Fruit fly (Drosophila melanogaster): ENCODE results near the gene sens.

sens gene

dm6 chr3L:13400872-13401418 is at the start of gene sens:
TSS of gene sens (minus strand) at chr3L:13401125.
- TF ChIP-seq insv (optimal IDR thresholded peaks at IDR 0.05) (no peak), ttk (optimal IDR thresholded peaks at IDR 0.05) (no peak), Sin3A (optimal IDR thresholded peaks at IDR 0.05) (no peak), h (optimal IDR thresholded peaks at IDR 0.05) (no peak), Myc (optimal IDR thresholded peaks at IDR 0.05) (no peak), psq (optimal IDR thresholded peaks at IDR 0.05) (no peak)

dm6 chr3L:13450177-13450793 is 49.4 kb upstream of the sens start, which contains the start of the genes JMJD7 and CG10738:
TSS of gene JMJD7 (minus strand) at chr3L:13450283.
TSS of gene CG10738 (plus strand) at chr3L:13450770.
- TF ChIP-seq insv (optimal IDR thresholded peaks at IDR 0.05): no peak
- no peak for TF ChIP-seq Sin3A (optimal IDR thresholded peaks at IDR 0.05)
- no peak for TF ChIP-seq Myc (optimal IDR thresholded peaks at IDR 0.05)
- no peak for TF ChIP-seq h (optimal IDR thresholded peaks at IDR 0.05)
- no peak for TF ChIP-seq psq (optimal IDR thresholded peaks at IDR 0.05)
- no peak for TF ChIP-seq ttk (optimal IDR thresholded peaks at IDR 0.05)

dm6 chr3L:13442400-13442799 is 41.5 kb upstream of the sens start, which contains the start of gene cmb:
TSS of gene cmb (plus strand) at chr3L:13442594.
- TF ChIP-seq Sin3A (optimal IDR thresholded peaks at IDR 0.05) (no peak), psq (optimal IDR thresholded peaks at IDR 0.05) (no peak), Myc (optimal IDR thresholded peaks at IDR 0.05) (no peak), insv (optimal IDR thresholded peaks at IDR 0.05) (no peak), ttk (optimal IDR thresholded peaks at IDR 0.05) (no peak), h (optimal IDR thresholded peaks at IDR 0.05) (no peak)

dm6 chr3L:13440370-13440960 is 39.5 kb upstream of the sens start, which contains the start of the genes CG10140 and CG14109:
TSS of gene CG10140 (minus strand) at chr3L:13440470.
TSS of gene CG14109 (plus strand) at chr3L:13440910.
- no peak for TF ChIP-seq h (optimal IDR thresholded peaks at IDR 0.05)
- TF ChIP-seq insv (optimal IDR thresholded peaks at IDR 0.05): no peak
- no peak for TF ChIP-seq Sin3A (optimal IDR thresholded peaks at IDR 0.05)
- no peak for TF ChIP-seq psq (optimal IDR thresholded peaks at IDR 0.05)
- TF ChIP-seq ttk (optimal IDR thresholded peaks at IDR 0.05): no peak
- TF ChIP-seq Myc (optimal IDR thresholded peaks at IDR 0.05): no peak

dm6 chr3L:13437654-13438053 is 36.7 kb upstream of the sens start, which contains the start of gene CG10725:
TSS of gene CG10725 (plus strand) at chr3L:13437954.
- no peak for TF ChIP-seq ttk (optimal IDR thresholded peaks at IDR 0.05)
- no peak for TF ChIP-seq Sin3A (optimal IDR thresholded peaks at IDR 0.05)
- no peak for TF ChIP-seq Myc (optimal IDR thresholded peaks at IDR 0.05)
- no peak for TF ChIP-seq insv (optimal IDR thresholded peaks at IDR 0.05)
- TF ChIP-seq h (optimal IDR thresholded peaks at IDR 0.05): no peak
- no peak for TF ChIP-seq psq (optimal IDR thresholded peaks at IDR 0.05)

- no peak for TF ChIP-seq Myc (optimal IDR thresholded peaks at IDR 0.05)
- TF ChIP-seq insv (optimal IDR thresholded peaks at IDR 0.05): no peak
- no peak for TF ChIP-seq psq (optimal IDR thresholded peaks at IDR 0.05)
- no peak for TF ChIP-seq Sin3A (optimal IDR thresholded peaks at IDR 0.05)
- no peak for TF ChIP-seq ttk (optimal IDR thresholded peaks at IDR 0.05)
- TF ChIP-seq h (optimal IDR thresholded peaks at IDR 0.05): no peak
These were observed 36.1 kb upstream of the sens start, which contains the start of gene CG10154 for dm6 chr3L:13437036-13437435. TSS of gene CG10154 (minus strand) at chr3L:13437136.

dm6 chr3L:13435170-13435727 is 34.3 kb upstream of the sens start, which contains the start of gene CG10713:
TSS of gene CG10713 (minus strand) at chr3L:13435229.
- TF ChIP-seq insv (optimal IDR thresholded peaks at IDR 0.05) (no peak), h (optimal IDR thresholded peaks at IDR 0.05) (no peak), Myc (optimal IDR thresholded peaks at IDR 0.05) (no peak)

dm6 chr3L:13433522-13433921 is 32.6 kb upstream of the sens start:
- TF ChIP-seq ttk (optimal IDR thresholded peaks at IDR 0.05): no peak
- no peak for TF ChIP-seq Sin3A (optimal IDR thresholded peaks at IDR 0.05)
- no peak for TF ChIP-seq psq (optimal IDR thresholded peaks at IDR 0.05)
- TF ChIP-seq Myc (optimal IDR thresholded peaks at IDR 0.05): no peak
- no peak for TF ChIP-seq insv (optimal IDR thresholded peaks at IDR 0.05)
- TF ChIP-seq h (optimal IDR thresholded peaks at IDR 0.05): no peak

- TF ChIP-seq psq (optimal IDR thresholded peaks at IDR 0.05): no peak
- no peak for TF ChIP-seq Sin3A (optimal IDR thresholded peaks at IDR 0.05)
- no peak for TF ChIP-seq Myc (optimal IDR thresholded peaks at IDR 0.05)
- TF ChIP-seq h (optimal IDR thresholded peaks at IDR 0.05): no peak
- no peak for TF ChIP-seq insv (optimal IDR thresholded peaks at IDR 0.05)
- TF ChIP-seq ttk (optimal IDR thresholded peaks at IDR 0.05): no peak
These were observed 31.9 kb upstream of the sens start for dm6 chr3L:13432791-13433190.

dm6 chr3L:13430171-13430570 is 29.2 kb upstream of the sens start:
- TF ChIP-seq ttk (optimal IDR thresholded peaks at IDR 0.05) (no peak), Myc (optimal IDR thresholded peaks at IDR 0.05) (no peak), h (optimal IDR thresholded peaks at IDR 0.05) (no peak), psq (optimal IDR thresholded peaks at IDR 0.05) (no peak), Sin3A (optimal IDR thresholded peaks at IDR 0.05) (no peak), insv (optimal IDR thresholded peaks at IDR 0.05) (no peak)

- TF ChIP-seq Myc (optimal IDR thresholded peaks at IDR 0.05) (no peak), Sin3A (optimal IDR thresholded peaks at IDR 0.05) (no peak), insv (optimal IDR thresholded peaks at IDR 0.05) (no peak), psq (optimal IDR thresholded peaks at IDR 0.05) (no peak), h (optimal IDR thresholded peaks at IDR 0.05) (no peak), ttk (optimal IDR thresholded peaks at IDR 0.05) (no peak)
These were observed 25.6 kb upstream of the sens start, which contains the start of gene CG14105 for dm6 chr3L:13426573-13426972. TSS of gene CG14105 (minus strand) at chr3L:13426673.

dm6 chr3L:13425571-13425970 is 24.6 kb upstream of the sens start, which contains the start of gene CG14106:
TSS of gene CG14106 (minus strand) at chr3L:13425671.
- TF ChIP-seq ttk (optimal IDR thresholded peaks at IDR 0.05): no peak
- no peak for TF ChIP-seq Sin3A (optimal IDR thresholded peaks at IDR 0.05)
- TF ChIP-seq insv (optimal IDR thresholded peaks at IDR 0.05): no peak
- no peak for TF ChIP-seq Myc (optimal IDR thresholded peaks at IDR 0.05)
- no peak for TF ChIP-seq psq (optimal IDR thresholded peaks at IDR 0.05)
- no peak for TF ChIP-seq h (optimal IDR thresholded peaks at IDR 0.05)

Data from Kc167 (cell line).